Worm (Caenorhabditis elegans): ENCODE results near the gene C41H7.9.

Gene C41H7.9

DNA sequence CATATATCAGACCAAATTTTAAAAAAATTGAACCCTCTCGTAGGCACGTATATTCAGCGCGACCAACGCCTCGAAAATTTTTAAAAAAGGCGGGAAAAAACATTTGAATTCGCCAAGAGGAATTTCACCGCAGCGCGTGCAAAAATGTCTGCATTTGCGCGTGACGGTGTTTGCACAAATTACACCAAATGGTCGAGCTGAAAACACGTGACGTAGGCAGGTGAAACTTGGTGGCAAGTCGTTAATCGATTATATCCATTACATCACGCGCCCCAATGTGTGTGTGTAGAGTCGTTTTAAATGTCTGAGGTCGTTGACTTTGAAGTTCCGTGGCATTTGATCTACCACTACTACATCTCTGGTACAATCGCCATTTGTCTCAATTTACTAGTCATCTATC is 38.7 kb upstream of the C41H7.9 start, which contains the start of gene sri-31:
Gene sri-31 (plus strand): TSS at position 301 of the 400 bp plus-strand sequence.
- TF ChIP-seq sdz-12 (GFP tag; optimal IDR thresholded peaks at IDR 0.05) (no peak), pha-4 (GFP tag; IDR thresholded peaks at IDR 0.05) (no peak), pha-4 (tag; optimal IDR thresholded peaks at IDR 0.05) (no peak), hlh-30 (tag; optimal IDR thresholded peaks at IDR 0.05; ENCODE audit: insufficient read depth) (no peak), lin-13 (GFP tag; optimal IDR thresholded peaks at IDR 0.05) (no peak), Y48G9A.11 (GFP tag; IDR thresholded peaks at IDR 0.05) (0 out of 2 replicates have a peak, but pooled peaks have one; percentile 7)

DNA sequence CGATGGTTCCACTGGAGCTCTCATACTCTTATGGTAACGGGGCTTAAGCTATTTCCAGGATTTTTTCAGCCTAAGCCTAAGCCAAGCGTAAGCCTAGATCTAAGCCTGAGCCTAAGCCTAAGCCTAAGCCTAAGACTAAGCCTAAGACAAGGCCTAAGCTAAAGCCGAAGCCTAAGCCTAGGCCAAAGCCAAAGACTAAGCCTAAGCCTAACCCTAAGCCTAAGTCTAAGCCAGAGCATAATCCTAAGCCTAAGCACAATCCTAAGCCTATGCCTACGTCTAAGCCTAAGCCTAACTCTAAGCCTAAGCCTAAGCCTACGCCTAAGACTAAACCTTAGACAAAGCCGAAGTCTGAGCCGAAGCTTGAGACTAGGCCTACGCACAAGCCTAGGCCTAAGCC is 37.0 kb upstream of the C41H7.9 start:
- TF ChIP-seq dve-1 (tag; optimal IDR thresholded peaks at IDR 0.05; ENCODE audit: insufficient read depth), result no peak
- no peak for TF ChIP-seq fkh-10 (GFP tag; optimal IDR thresholded peaks at IDR 0.05)
- no peak for TF ChIP-seq ztf-11 (tag; optimal IDR thresholded peaks at IDR 0.05)
- TF ChIP-seq hlh-11 (tag; optimal IDR thresholded peaks at IDR 0.05), result no peak
- TF ChIP-seq ceh-20 (GFP tag; IDR thresholded peaks at IDR 0.05), result no peak
- no peak for TF ChIP-seq spr-1 (tag; optimal IDR thresholded peaks at IDR 0.05)
- TF ChIP-seq set-16 (GFP tag; IDR thresholded peaks at IDR 0.05), result no peak
- TF ChIP-seq lsy-2 (tag; optimal IDR thresholded peaks at IDR 0.05), result no peak
- no peak for TF ChIP-seq nhr-41 (GFP tag; IDR thresholded peaks at IDR 0.05)
- TF ChIP-seq aly-2 (tag; optimal IDR thresholded peaks at IDR 0.05), result no peak
- no peak for TF ChIP-seq lin-38 (GFP tag; IDR thresholded peaks at IDR 0.05)
- TF ChIP-seq T20F7.1 (GFP tag; optimal IDR thresholded peaks at IDR 0.05), result no peak
- no peak for TF ChIP-seq daf-16 (GFP tag; optimal IDR thresholded peaks at IDR 0.05)
- no peak for TF ChIP-seq daf-16 (tag; optimal IDR thresholded peaks at IDR 0.05)

ce11 chrII:3048378-3048777 is 36.3 kb upstream of the C41H7.9 start, which contains the start of gene sri-28:
TSS of gene sri-28 (plus strand) at chrII:3048678.
- no peak for TF ChIP-seq spr-1 (tag; optimal IDR thresholded peaks at IDR 0.05)
- no peak for TF ChIP-seq ZK337.2 (GFP tag; IDR thresholded peaks at IDR 0.05)
- TF ChIP-seq nhr-25 (tag; optimal IDR thresholded peaks at IDR 0.05; ENCODE audit: borderline replicate concordance, insufficient read depth), result no peak
- no peak for TF ChIP-seq T20F7.1 (GFP tag; optimal IDR thresholded peaks at IDR 0.05)
- no peak for TF ChIP-seq hmg-1.1 (GFP tag; IDR thresholded peaks at IDR 0.05)
- TF ChIP-seq nhr-11 (tag; optimal IDR thresholded peaks at IDR 0.05), result no peak
- TF ChIP-seq F37D6.2 (tag; optimal IDR thresholded peaks at IDR 0.05), result no peak
- no peak for TF ChIP-seq unc-62 (GFP tag; optimal IDR thresholded peaks at IDR 0.05 in 1 of 2)
- TF ChIP-seq unc-62 (tag; optimal IDR thresholded peaks at IDR 0.05), result no peak
- TF ChIP-seq Y105C5A.15 (GFP tag; IDR thresholded peaks at IDR 0.05), result no peak
- no peak for TF ChIP-seq saeg-2 (GFP tag; IDR thresholded peaks at IDR 0.05)
- TF ChIP-seq dpl-1 (GFP tag; optimal IDR thresholded peaks at IDR 0.05), result no peak
- TF ChIP-seq zfp-3 (GFP tag; conservative IDR thresholded peaks at IDR 0.05), result no peak
- no peak for TF ChIP-seq hlh-11 (tag; optimal IDR thresholded peaks at IDR 0.05)
- no peak for TF ChIP-seq mep-1 (tag; optimal IDR thresholded peaks at IDR 0.05)
- TF ChIP-seq pha-4 (GFP tag; IDR thresholded peaks at IDR 0.05), result no peak
- no peak for TF ChIP-seq pha-4 (tag; optimal IDR thresholded peaks at IDR 0.05)
- no peak for TF ChIP-seq sdz-12 (GFP tag; optimal IDR thresholded peaks at IDR 0.05)
- no peak for TF ChIP-seq nhr-111 (GFP tag; optimal IDR thresholded peaks at IDR 0.05)
- TF ChIP-seq egl-27 (tag; optimal IDR thresholded peaks at IDR 0.05), result no peak

- TF ChIP-seq php-3 (GFP tag; IDR thresholded peaks at IDR 0.05), result no peak
- no peak for TF ChIP-seq ztf-7 (tag; optimal IDR thresholded peaks at IDR 0.05)
- TF ChIP-seq ceh-82 (tag; optimal IDR thresholded peaks at IDR 0.05), result no peak
- no peak for TF ChIP-seq lin-1 (GFP tag; IDR thresholded peaks at IDR 0.05)
- TF ChIP-seq fos-1 (tag; optimal IDR thresholded peaks at IDR 0.05), result no peak
- no peak for TF ChIP-seq nhr-48 (tag; optimal IDR thresholded peaks at IDR 0.05)
- TF ChIP-seq unc-62 (GFP tag; optimal IDR thresholded peaks at IDR 0.05 in 1 of 2), result peak in 1 of 2 experiments; percentile 87
- no peak for TF ChIP-seq unc-62 (tag; optimal IDR thresholded peaks at IDR 0.05)
- TF ChIP-seq Y5F2A.4 (GFP tag; optimal IDR thresholded peaks at IDR 0.05), result no peak
Observed at ce11 chrII:3045875-3046274, 33.8 kb upstream of the C41H7.9 start, which contains the start of gene sri-30. TSS of gene sri-30 (plus strand) at chrII:3046175.

Data from whole organism, L4 larva.